Worm (Caenorhabditis elegans) whole organism, L1 larva: ENCODE results near the gene pfkb-1.2.

Source experiments
- C04F5.9 ChIP-seq: sonication (generic microtip); optimal IDR thresholded peaks from 2 replicates; lab custom pipeline; 2016; ENCODE audit warnings: missing genetic modification characterization, missing compliant biosample characterization
- C34B4.2 ChIP-seq: sonication (generic microtip); optimal IDR thresholded peaks from 2 replicates; lab custom pipeline; 2017; ENCODE audit warnings: mild to moderate bottlenecking, missing genetic modification characterization, missing compliant biosample characterization
- aha-1 ChIP-seq: fragments of 150-350 bp; optimal IDR thresholded peaks from 2 replicates; lab custom pipeline; 2014; ENCODE audit warnings: missing biosample characterization, missing genetic modification characterization
- aly-2 ChIP-seq: fragments of 150-350 bp; optimal IDR thresholded peaks from 2 replicates; lab custom pipeline; 2014; ENCODE audit warnings: missing biosample characterization, missing genetic modification characterization
- ama-1 ChIP-seq: fragments of 150-350 bp; optimal IDR thresholded peaks from 2 replicates; lab custom pipeline; 2014
- ceh-63 ChIP-seq: fragments of 200-800 bp; sonication (Bioruptor generic); optimal IDR thresholded peaks from 2 replicates; lab custom pipeline; 2018; ENCODE audit warnings: mild to moderate bottlenecking, missing genetic modification characterization, missing compliant biosample characterization
- ceh-82 ChIP-seq, 3 experiments: fragments of 150-350 bp in 1 of 3; sonication (generic microtip) in 2 of 3; optimal IDR thresholded peaks; 2 replicates each; lab custom pipeline; 2014 to 2017; ENCODE audit warnings: missing biosample characterization in 3 of 3, missing genetic modification characterization in 3 of 3
- ceh-88 ChIP-seq: fragments of 200-800 bp; sonication (Bioruptor generic); IDR thresholded peaks from 2 replicates; pipeline ENCODE4 v1.3.6; 2022; ENCODE audit warnings: missing genetic modification characterization, missing compliant biosample characterization
- ceh-90 ChIP-seq: sonication (generic microtip); optimal IDR thresholded peaks from 2 replicates; lab custom pipeline; 2016; ENCODE audit warnings: missing genetic modification characterization, missing compliant biosample characterization
- dsc-1 ChIP-seq: sonication (generic microtip); optimal IDR thresholded peaks from 2 replicates; lab custom pipeline; 2016; ENCODE audit warnings: mild to moderate bottlenecking, missing genetic modification characterization, missing compliant biosample characterization
- efl-1 ChIP-seq, 4 experiments: fragments of 150-350 bp; optimal IDR thresholded peaks in 3 of 4; peaks in 1 of 4; 1 replicate in 1 of 4; 2 replicates in 3 of 4; lab custom pipeline; 2014; ENCODE audit warnings: missing biosample characterization in 2 of 4, missing genetic modification characterization in 2 of 4, missing genetic modification reagents in 2 of 4
- efl-3 ChIP-seq: fragments of 200-800 bp; sonication (Bioruptor generic); optimal IDR thresholded peaks from 2 replicates; lab custom pipeline; 2018; ENCODE audit warnings: mild to moderate bottlenecking, missing genetic modification characterization, missing compliant biosample characterization
- egl-13 ChIP-seq: sonication (generic microtip); optimal IDR thresholded peaks from 2 replicates; lab custom pipeline; 2016; ENCODE audit warnings: missing genotype, missing genetic modification reagents, missing genetic modification characterization, missing compliant biosample characterization
- egl-27 ChIP-seq, 2 experiments: fragments of 150-350 bp in 1 of 2; sonication (generic microtip); optimal IDR thresholded peaks; 3 replicates each; lab custom pipeline; 2017 to 2018; ENCODE audit warnings: missing biosample characterization in 2 of 2, missing genetic modification characterization in 2 of 2, missing genetic modification reagents in 2 of 2
- ets-5 ChIP-seq: fragments of 200-800 bp; sonication (Bioruptor generic); IDR thresholded peaks from 2 replicates; pipeline ENCODE4 v1.3.6; 2022; ENCODE audit warnings: missing genetic modification characterization, missing compliant biosample characterization
- fkh-10 ChIP-seq: sonication (generic microtip); optimal IDR thresholded peaks from 2 replicates; lab custom pipeline; 2017; ENCODE audit warnings: missing biosample characterization, missing genetic modification reagents, missing genetic modification characterization
- fkh-4 ChIP-seq: sonication (generic microtip); optimal IDR thresholded peaks from 2 replicates; lab custom pipeline; 2016; ENCODE audit warnings: missing compliant biosample characterization, missing genetic modification characterization, borderline replicate concordance
- fkh-8 ChIP-seq: sonication (generic microtip); optimal IDR thresholded peaks from 2 replicates; lab custom pipeline; 2016; ENCODE audit warnings: mild to moderate bottlenecking, missing genetic modification characterization, missing compliant biosample characterization
- fos-1 ChIP-seq: fragments of 150-350 bp; optimal IDR thresholded peaks from 2 replicates; lab custom pipeline; 2014; ENCODE audit warnings: missing biosample characterization, missing genetic modification characterization
- grh-1 ChIP-seq: fragments of 200-800 bp; sonication (Bioruptor generic); IDR thresholded peaks from 2 replicates; pipeline ENCODE4 v1.3.6; 2022; ENCODE audit warnings: missing genetic modification reagents, missing genetic modification characterization, missing compliant biosample characterization
- hlh-17 ChIP-seq: fragments of 200-800 bp; sonication (Bioruptor generic); optimal IDR thresholded peaks from 2 replicates; lab custom pipeline; 2018; ENCODE audit warnings: missing genetic modification characterization, mild to moderate bottlenecking, missing compliant biosample characterization, moderate library complexity, borderline replicate concordance
- hpl-2 ChIP-seq: fragments of 150-350 bp; optimal IDR thresholded peaks from 2 replicates; lab custom pipeline; 2014; ENCODE audit warnings: missing biosample characterization, missing genetic modification reagents, missing genetic modification characterization
- isw-1 ChIP-seq: fragments of 200-800 bp; sonication (Bioruptor generic); IDR thresholded peaks from 2 replicates; pipeline ENCODE4 v1.3.6; 2022; ENCODE audit warnings: missing genetic modification characterization, missing compliant biosample characterization
- jun-1 ChIP-seq: fragments of 150-350 bp; optimal IDR thresholded peaks from 2 replicates; lab custom pipeline; 2014; ENCODE audit warnings: missing biosample characterization, missing genetic modification reagents, missing genetic modification characterization
- lin-13 ChIP-seq: fragments of 150-350 bp; optimal IDR thresholded peaks from 2 replicates; lab custom pipeline; 2014; ENCODE audit warnings: missing biosample characterization, missing genetic modification reagents, missing genetic modification characterization
- lin-35 ChIP-seq, 2 experiments: fragments of 150-350 bp; optimal IDR thresholded peaks; 2 replicates each; lab custom pipeline; 2014; ENCODE audit warnings: missing biosample characterization in 2 of 2, missing genetic modification characterization in 2 of 2, missing genetic modification reagents in 2 of 2
- lin-39 ChIP-seq: fragments of 150-350 bp; optimal IDR thresholded peaks from 2 replicates; lab custom pipeline; 2014; ENCODE audit warnings: missing biosample characterization, missing genetic modification reagents, missing genetic modification characterization
- lsy-2 ChIP-seq, 2 experiments: fragments of 150-350 bp; optimal IDR thresholded peaks; 2 replicates each; lab custom pipeline; 2014; ENCODE audit warnings: missing biosample characterization in 2 of 2, missing genetic modification characterization in 2 of 2
- mdl-1 ChIP-seq, 2 experiments: fragments of 150-350 bp; optimal IDR thresholded peaks; 2 replicates each; lab custom pipeline; 2014 to 2017; ENCODE audit warnings: missing biosample characterization in 2 of 2, missing genetic modification characterization in 2 of 2, inconsistent platforms in 1 of 2
- mef-2 ChIP-seq: fragments of 150-350 bp; optimal IDR thresholded peaks from 2 replicates; lab custom pipeline; 2014; ENCODE audit warnings: missing biosample characterization, missing genetic modification characterization
- mep-1 ChIP-seq: fragments of 150-350 bp; optimal IDR thresholded peaks from 2 replicates; lab custom pipeline; 2014; ENCODE audit warnings: missing biosample characterization, missing genetic modification characterization
- nhr-11 ChIP-seq: fragments of 150-350 bp; optimal IDR thresholded peaks from 2 replicates; lab custom pipeline; 2014; ENCODE audit warnings: missing biosample characterization, missing genetic modification characterization
- nhr-12 ChIP-seq: sonication (generic microtip); optimal IDR thresholded peaks from 2 replicates; lab custom pipeline; 2017; ENCODE audit warnings: missing biosample characterization, missing genetic modification characterization
- nhr-19 ChIP-seq: fragments of 200-800 bp; sonication (Bioruptor generic); conservative IDR thresholded peaks from 2 replicates; pipeline ENCODE4 v1.3.6; 2022; ENCODE audit warnings: missing genetic modification characterization, missing compliant biosample characterization
- nhr-20 ChIP-seq: sonication (generic microtip); optimal IDR thresholded peaks from 2 replicates; lab custom pipeline; 2016; ENCODE audit warnings: mild to moderate bottlenecking, missing genetic modification characterization, missing compliant biosample characterization
- nhr-237 ChIP-seq: fragments of 150-350 bp; optimal IDR thresholded peaks from 2 replicates; lab custom pipeline; 2014; ENCODE audit warnings: missing biosample characterization, missing genetic modification characterization
- nhr-28 ChIP-seq: fragments of 150-350 bp; optimal IDR thresholded peaks from 2 replicates; lab custom pipeline; 2014; ENCODE audit warnings: missing biosample characterization, missing genetic modification characterization
- nhr-47 ChIP-seq: sonication (generic microtip); optimal IDR thresholded peaks from 2 replicates; lab custom pipeline; 2016; ENCODE audit warnings: mild to moderate bottlenecking, missing genetic modification characterization, moderate library complexity, missing compliant biosample characterization
- nhr-90 ChIP-seq: sonication (generic microtip); optimal IDR thresholded peaks from 2 replicates; lab custom pipeline; 2016; ENCODE audit warnings: mild to moderate bottlenecking, missing genetic modification characterization, missing compliant biosample characterization; ENCODE audit not compliant: poor library complexity
- pag-3 ChIP-seq: sonication (generic microtip); optimal IDR thresholded peaks from 2 replicates; lab custom pipeline; 2017; ENCODE audit warnings: missing genetic modification characterization, mild to moderate bottlenecking, missing compliant biosample characterization, antibody characterized with exemption, borderline replicate concordance; ENCODE audit not compliant: insufficient read depth
- pqm-1 ChIP-seq: sonication (generic microtip); optimal IDR thresholded peaks from 3 replicates; lab custom pipeline; 2017; ENCODE audit warnings: missing biosample characterization, missing genetic modification characterization
- rnt-1 ChIP-seq: sonication (generic microtip); optimal IDR thresholded peaks from 2 replicates; lab custom pipeline; 2016; ENCODE audit warnings: mild to moderate bottlenecking, missing genetic modification characterization, moderate library complexity, missing compliant biosample characterization
- skn-1 ChIP-seq: fragments of 150-350 bp; optimal IDR thresholded peaks from 2 replicates; lab custom pipeline; 2014; ENCODE audit warnings: missing biosample characterization, missing genetic modification characterization
- sox-4 ChIP-seq: sonication (generic microtip); optimal IDR thresholded peaks from 2 replicates; lab custom pipeline; 2016; ENCODE audit warnings: missing genetic modification characterization, missing compliant biosample characterization
- swsn-7 ChIP-seq: sonication (generic microtip); optimal IDR thresholded peaks from 2 replicates; lab custom pipeline; 2016; ENCODE audit warnings: missing genetic modification characterization, missing compliant biosample characterization
- tbx-2 ChIP-seq: sonication (generic microtip); optimal IDR thresholded peaks from 2 replicates; lab custom pipeline; 2016; ENCODE audit warnings: missing genetic modification characterization, missing compliant biosample characterization
- unc-30 ChIP-seq: sonication (generic microtip); optimal IDR thresholded peaks from 2 replicates; lab custom pipeline; 2017; ENCODE audit warnings: missing biosample characterization, missing genetic modification characterization
- unc-62 ChIP-seq: fragments of 150-350 bp; optimal IDR thresholded peaks from 2 replicates; lab custom pipeline; 2014; ENCODE audit warnings: missing biosample characterization, missing genetic modification reagents, missing genetic modification characterization
- unc-86 ChIP-seq: sonication (generic microtip); optimal IDR thresholded peaks from 2 replicates; lab custom pipeline; 2016; ENCODE audit warnings: missing genetic modification characterization, missing compliant biosample characterization
- unc-98 ChIP-seq: fragments of 200-800 bp; sonication (Bioruptor generic); IDR thresholded peaks from 2 replicates; pipeline ENCODE4 v1.3.6; 2022; ENCODE audit warnings: missing genetic modification characterization, missing compliant biosample characterization
- zag-1 ChIP-seq: fragments of 150-350 bp; optimal IDR thresholded peaks from 2 replicates; lab custom pipeline; 2014; ENCODE audit warnings: missing biosample characterization, missing genetic modification characterization
- ztf-11 ChIP-seq, 2 experiments: sonication (generic microtip); optimal IDR thresholded peaks; 2 replicates each; lab custom pipeline; 2016 to 2017; ENCODE audit warnings: missing genetic modification characterization in 2 of 2, missing biosample characterization in 1 of 2, missing compliant biosample characterization in 1 of 2
- ztf-4 ChIP-seq: fragments of 150-350 bp; optimal IDR thresholded peaks from 2 replicates; lab custom pipeline; 2014; ENCODE audit warnings: missing biosample characterization, missing genetic modification characterization

pfkb-1.2 gene

ce11 chrIV:5973947-5974495, 32.3 kb downstream of the pfkb-1.2 start (continued):
- no peak for TF ChIP-seq nhr-12 (tag; lab: Kevin White, UChicago)
- no peak for TF ChIP-seq aha-1 (tag; lab: Kevin White, UChicago)
- TF ChIP-seq aly-2 (tag; lab: Kevin White, UChicago): peak; percentile 33
- peak; percentile 32 for TF ChIP-seq ztf-4
- no peak for TF ChIP-seq nhr-237 (tag; lab: Kevin White, UChicago)
- TF ChIP-seq C04F5.9 (tag; lab: Kevin White, UChicago): no peak
- peak in 1 of 2 experiments; percentile 39 for TF ChIP-seq lin-35 (GFP tag; optimal IDR thresholded peaks at IDR 0.05; lab: Kevin White, UChicago)
- peak; percentile 88 for TF ChIP-seq dsc-1 (tag; lab: Kevin White, UChicago)
- TF ChIP-seq efl-1 (optimal IDR thresholded peaks at IDR 0.05; lab: Kevin White, UChicago): peak; percentile 40 to 47
- peak; percentile 30 to 85 for TF ChIP-seq efl-1 (GFP tag; optimal IDR thresholded peaks at IDR 0.05 in 1 of 2; lab: Kevin White, UChicago)
- no peak for TF ChIP-seq unc-30 (tag; lab: Kevin White, UChicago)
- peak; percentile 4 for TF ChIP-seq nhr-20
- no peak for TF ChIP-seq sox-4 (tag; lab: Kevin White, UChicago)
- no peak for TF ChIP-seq unc-98 (GFP tag; lab: Robert Waterston, UW)
- no peak for TF ChIP-seq ceh-90
- TF ChIP-seq grh-1 (GFP tag; lab: Robert Waterston, UW): no peak
- TF ChIP-seq C34B4.2 (tag; lab: Kevin White, UChicago): no peak
- no peak for TF ChIP-seq efl-3 (GFP tag; lab: Kevin White, UChicago)
- TF ChIP-seq isw-1 (GFP tag; lab: Robert Waterston, UW): peak; percentile 58
- TF ChIP-seq tbx-2: peak; percentile 64
- no peak for TF ChIP-seq ets-5
- TF ChIP-seq hlh-17: no peak
- TF ChIP-seq swsn-7: peak; percentile 62
- no peak for TF ChIP-seq egl-27 (tag; optimal IDR thresholded peaks at IDR 0.05; lab: Kevin White, UChicago)
- TF ChIP-seq nhr-11: no peak
- no peak for TF ChIP-seq ceh-63
- TF ChIP-seq nhr-47 (tag; lab: Kevin White, UChicago): peak; percentile 65
- TF ChIP-seq ceh-82 (tag; optimal IDR thresholded peaks at IDR 0.05; lab: Kevin White, UChicago): peak in 1 of 3 experiments; percentile 61
- TF ChIP-seq mep-1 (tag; lab: Kevin White, UChicago): peak; percentile 13
- TF ChIP-seq rnt-1 (tag; lab: Kevin White, UChicago): peak; percentile 48
- TF ChIP-seq mef-2 (tag; lab: Kevin White, UChicago): peak; percentile 8
- peak; percentile 83 for TF ChIP-seq zag-1 (tag; lab: Kevin White, UChicago)
- TF ChIP-seq ama-1: no peak
- TF ChIP-seq pag-3 (tag; lab: Kevin White, UChicago): peak; percentile 94
- peak in 1 of 2 experiments; percentile 3 for TF ChIP-seq mdl-1 (tag; optimal IDR thresholded peaks at IDR 0.05; lab: Kevin White, UChicago)
- peak; percentile 83 for TF ChIP-seq fkh-10 (GFP tag; lab: Kevin White, UChicago)
- TF ChIP-seq ceh-88 (GFP tag; lab: Robert Waterston, UW): no peak
- peak in 1 of 2 experiments; percentile 28 for TF ChIP-seq ztf-11 (tag; optimal IDR thresholded peaks at IDR 0.05; lab: Kevin White, UChicago)
- peak; percentile 35 for TF ChIP-seq egl-13
- no peak for TF ChIP-seq nhr-28
- TF ChIP-seq hpl-2 (GFP tag; lab: Kevin White, UChicago): no peak
- TF ChIP-seq lsy-2 (tag; optimal IDR thresholded peaks at IDR 0.05; lab: Kevin White, UChicago): peak; percentile 27 to 57
- peak; percentile 30 for TF ChIP-seq fkh-4 (tag; lab: Kevin White, UChicago)
- peak; percentile 37 for TF ChIP-seq nhr-19 (GFP tag; lab: Robert Waterston, UW)
- no peak for TF ChIP-seq unc-62
- TF ChIP-seq skn-1: peak; percentile 8
- no peak for TF ChIP-seq lin-13
- TF ChIP-seq fkh-8 (tag; lab: Kevin White, UChicago): peak; percentile 68
- no peak for TF ChIP-seq fos-1
- no peak for TF ChIP-seq pqm-1 (tag; lab: Kevin White, UChicago)
- TF ChIP-seq jun-1 (tag; lab: Kevin White, UChicago): no peak
- TF ChIP-seq unc-86 (tag; lab: Kevin White, UChicago): peak; percentile 42
- no peak for TF ChIP-seq lin-39 (tag; lab: Kevin White, UChicago)
- no peak for TF ChIP-seq nhr-90 (tag; lab: Kevin White, UChicago)
